Worm (Caenorhabditis elegans): ENCODE results near the gene Y4C6B.1.

Y4C6B.1 gene

DNA sequence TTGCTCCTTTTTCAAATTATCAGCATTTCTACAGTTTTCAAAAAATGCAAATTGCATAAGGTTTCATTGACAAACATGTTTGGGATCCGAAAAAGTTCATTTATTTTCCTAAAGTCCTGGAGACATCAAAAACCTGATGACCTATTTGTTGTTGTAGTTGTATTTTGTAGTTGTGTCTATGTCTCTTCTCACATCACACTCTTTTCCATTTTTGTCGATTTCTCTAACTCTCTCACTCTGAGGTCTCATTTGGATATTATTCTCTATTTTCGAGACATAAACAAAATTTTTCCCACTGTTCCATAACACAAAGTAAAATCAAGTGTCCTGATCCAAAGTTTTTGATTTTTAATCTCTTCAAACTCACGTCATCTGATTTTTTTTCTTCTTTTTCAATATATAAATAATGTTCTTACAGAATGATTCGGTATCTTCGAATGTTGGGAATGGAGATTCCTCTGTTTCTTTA is 35.4 kb upstream of the Y4C6B.1 start, which contains the start of gene slc-46A (continued):
- no peak for TF ChIP-seq attf-4 (tag; optimal IDR thresholded peaks at IDR 0.05)
- no peak for TF ChIP-seq madf-9 (GFP tag; conservative IDR thresholded peaks at IDR 0.05)
- no peak for TF ChIP-seq egl-27 (tag; optimal IDR thresholded peaks at IDR 0.05)
- peak; percentile 51 for TF ChIP-seq pqm-1 (tag; optimal IDR thresholded peaks at IDR 0.05)

DNA sequence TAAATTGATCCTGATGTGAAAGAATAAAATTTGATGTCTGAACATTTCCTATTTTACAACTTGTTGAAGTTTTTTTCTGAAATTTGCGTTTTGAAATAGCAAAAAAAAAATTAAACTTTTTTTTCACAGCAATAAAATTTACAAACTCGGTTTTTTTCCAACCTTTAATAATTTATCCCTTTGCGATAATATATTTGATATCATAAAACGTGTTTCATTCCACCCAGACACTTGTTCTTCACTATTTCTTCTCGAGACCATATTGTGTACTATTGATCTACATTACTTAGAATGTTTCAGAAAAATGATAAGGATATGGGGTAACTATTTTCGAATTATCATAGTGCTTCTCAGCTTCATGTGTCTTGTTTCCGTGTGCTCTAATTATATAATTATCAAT is 28.1 kb upstream of the Y4C6B.1 start, which contains the start of gene Y4C6B.4:
Gene Y4C6B.4, plus strand, starts transcription at position 301 of the 400 bp plus-strand sequence.
- no peak for TF ChIP-seq F10B5.3 (tag; optimal IDR thresholded peaks at IDR 0.05)
- no peak for TF ChIP-seq dpl-1 (GFP tag; optimal IDR thresholded peaks at IDR 0.05)
- TF ChIP-seq ctbp-1 (GFP tag; IDR thresholded peaks at IDR 0.05), result no peak
- TF ChIP-seq unc-130 (GFP tag; optimal IDR thresholded peaks at IDR 0.05), result no peak
- TF ChIP-seq lin-13 (GFP tag; optimal IDR thresholded peaks at IDR 0.05), result no peak

DNA sequence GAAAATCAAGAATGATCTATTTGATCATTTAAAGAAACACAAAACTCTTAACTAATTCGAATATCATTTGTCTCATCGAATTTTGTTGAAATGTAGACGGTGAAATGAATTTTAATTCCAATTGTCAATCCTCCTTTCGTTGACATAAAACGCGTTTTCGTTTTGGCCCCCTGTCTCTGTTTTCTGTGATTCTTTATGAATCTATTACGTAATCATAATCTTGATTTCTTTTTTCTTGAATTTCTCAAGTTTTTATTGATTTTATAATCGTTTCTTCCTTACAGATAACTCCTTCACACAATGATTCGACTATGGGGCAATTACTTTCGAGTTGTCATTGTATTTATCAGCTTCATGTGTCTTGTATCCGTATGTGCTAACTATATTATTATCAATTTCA is 22.1 kb upstream of the Y4C6B.1 start, which contains the start of gene Y4C6B.3:
Gene Y4C6B.3, plus strand, starts transcription at position 301 of the 400 bp plus-strand sequence.
- no peak for TF ChIP-seq egl-43 (GFP tag; IDR thresholded peaks at IDR 0.05)

DNA sequence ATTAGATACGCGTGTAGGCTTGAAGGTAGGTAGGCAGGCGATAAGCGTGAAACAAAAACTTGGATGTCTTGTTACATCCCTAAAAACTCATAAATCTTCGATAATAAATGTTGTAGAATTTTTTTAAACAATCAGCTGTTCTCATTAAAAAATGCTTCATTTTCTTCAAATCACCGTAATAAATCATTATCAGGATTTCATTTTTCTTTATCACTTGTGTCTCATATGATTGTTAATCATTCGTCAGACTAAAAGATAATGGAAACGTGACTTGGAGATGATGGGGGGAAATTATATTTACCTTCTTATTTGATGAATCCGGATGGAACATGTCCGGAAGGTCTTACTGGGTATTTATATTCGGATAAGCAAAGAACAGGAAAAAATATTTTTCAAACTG is 20.8 kb upstream of the Y4C6B.1 start:
- TF ChIP-seq tra-1 (GFP tag; IDR thresholded peaks at IDR 0.05), result no peak
- peak; percentile 45 for TF ChIP-seq hlh-30 (tag; optimal IDR thresholded peaks at IDR 0.05; ENCODE audit: insufficient read depth)
- TF ChIP-seq mdl-1 (tag; optimal IDR thresholded peaks at IDR 0.05), result peak in 1 of 2 experiments; percentile 38
- TF ChIP-seq lin-13 (GFP tag; optimal IDR thresholded peaks at IDR 0.05), result no peak
- TF ChIP-seq zfp-2 (tag; optimal IDR thresholded peaks at IDR 0.05), result no peak
- TF ChIP-seq ceh-20 (GFP tag; IDR thresholded peaks at IDR 0.05), result peak; percentile 31; the same call in 1 of the 2 replicates
- TF ChIP-seq nhr-28 (tag; optimal IDR thresholded peaks at IDR 0.05), result peak; percentile 13
- TF ChIP-seq dmd-8 (GFP tag; IDR thresholded peaks at IDR 0.05), result no peak

DNA sequence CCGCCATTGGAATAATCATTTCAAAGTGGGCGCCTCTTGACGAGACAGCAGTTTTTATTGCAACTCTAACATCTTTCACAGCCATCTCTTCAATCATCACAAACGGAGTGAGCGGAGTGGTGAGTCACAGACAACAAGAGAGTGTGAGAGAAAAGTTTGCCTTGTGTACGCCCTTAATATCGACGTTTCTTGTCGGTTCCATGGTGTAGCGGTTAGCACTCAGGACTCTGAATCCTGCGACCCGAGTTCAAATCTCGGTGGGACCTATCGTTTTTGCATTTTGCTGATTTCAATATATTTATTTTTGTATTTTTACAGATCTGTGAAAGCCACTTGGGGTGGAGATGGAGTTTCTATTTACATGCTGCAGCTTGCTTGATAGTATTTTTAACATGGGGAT is 19.8 kb upstream of the Y4C6B.1 start:
- TF ChIP-seq mep-1 (tag; optimal IDR thresholded peaks at IDR 0.05) (peak; percentile 62), nhr-102 (tag; optimal IDR thresholded peaks at IDR 0.05) (peak; percentile 18), ceh-44 (GFP tag; IDR thresholded peaks at IDR 0.05) (peak; percentile 73), daf-8 (GFP tag; IDR thresholded peaks at IDR 0.05) (no peak), hmg-1.1 (GFP tag; IDR thresholded peaks at IDR 0.05) (peak; percentile 83), snpc-1.2 (GFP tag; IDR thresholded peaks at IDR 0.05) (peak; percentile 96), hif-1 (tag; optimal IDR thresholded peaks at IDR 0.05) (peak in 1 of 2 experiments; percentile 34), mxl-3 (GFP tag; optimal IDR thresholded peaks at IDR 0.05) (peak; percentile 25), ceh-20 (GFP tag; IDR thresholded peaks at IDR 0.05) (0 out of 2 replicates have a peak, but pooled peaks have one; percentile 67), madf-9 (GFP tag; conservative IDR thresholded peaks at IDR 0.05) (peak; percentile 34; the same call in 1 of the 2 replicates), ZK337.2 (GFP tag; IDR thresholded peaks at IDR 0.05) (peak; percentile 71), mdl-1 (tag; optimal IDR thresholded peaks at IDR 0.05) (no peak), dpl-1 (GFP tag; optimal IDR thresholded peaks at IDR 0.05) (peak; percentile 4), lsy-2 (tag; optimal IDR thresholded peaks at IDR 0.05) (peak in 1 of 2 experiments; percentile 66), spr-1 (tag; optimal IDR thresholded peaks at IDR 0.05) (no peak), nhr-111 (GFP tag; optimal IDR thresholded peaks at IDR 0.05) (peak; percentile 64), lin-38 (GFP tag; IDR thresholded peaks at IDR 0.05) (peak; percentile 79), nhr-25 (tag; optimal IDR thresholded peaks at IDR 0.05; ENCODE audit: borderline replicate concordance, insufficient read depth) (no peak), aha-1 (tag) (peak; percentile 12), hlh-11 (tag; optimal IDR thresholded peaks at IDR 0.05) (peak; percentile 49), unc-62 (GFP tag; optimal IDR thresholded peaks at IDR 0.05 in 1 of 2) (peak in 1 of 2 experiments; percentile 19), unc-62 (tag; optimal IDR thresholded peaks at IDR 0.05) (no peak), egl-43 (GFP tag; IDR thresholded peaks at IDR 0.05) (no peak), hlh-30 (tag; optimal IDR thresholded peaks at IDR 0.05; ENCODE audit: insufficient read depth) (peak; percentile 47), php-3 (GFP tag; IDR thresholded peaks at IDR 0.05) (0 out of 2 replicates have a peak, but pooled peaks have one; percentile 27), ces-1 (GFP tag; optimal IDR thresholded peaks at IDR 0.05) (no peak), lim-7 (GFP tag; IDR thresholded peaks at IDR 0.05) (no peak), rbr-2 (tag; optimal IDR thresholded peaks at IDR 0.05) (peak; percentile 65), F37D6.2 (tag; optimal IDR thresholded peaks at IDR 0.05) (peak; percentile 19), dve-1 (tag; optimal IDR thresholded peaks at IDR 0.05; ENCODE audit: insufficient read depth) (peak; percentile 61), gei-8 (GFP tag; optimal IDR thresholded peaks at IDR 0.05) (peak; percentile 24)
